Fruit fly (Drosophila melanogaster) whole organism, prepupa: ENCODE results near the gene Iyd.

ENCODE experiments used
- CG11294 ChIP-seq: fragments of 200-800 bp; sonication (Bioruptor generic); IDR thresholded peaks from 2 replicates; pipeline ENCODE4 v1.3.6; 2022; ENCODE audit warnings: missing biosample characterization, missing genetic modification characterization
- CG3032 ChIP-seq: fragments of 200-800 bp; optimal IDR thresholded peaks from 2 replicates; lab custom pipeline; 2019; ENCODE audit warnings: missing biosample characterization, mild to moderate bottlenecking, missing genetic modification characterization, moderate library complexity
- CG32006 ChIP-seq: fragments of 200-800 bp; sonication (Bioruptor generic); optimal IDR thresholded peaks from 3 replicates; lab custom pipeline; 2017; ENCODE audit warnings: missing biosample characterization, mild to moderate bottlenecking, missing genetic modification characterization
- CG6163 ChIP-seq: fragments of 200-800 bp; sonication (Bioruptor generic); IDR thresholded peaks from 3 replicates; pipeline ENCODE4 v1.3.6; 2022; ENCODE audit warnings: missing biosample characterization, missing genetic modification characterization
- fd85E ChIP-seq: fragments of 200-800 bp; sonication (Bioruptor generic); optimal IDR thresholded peaks from 3 replicates; lab custom pipeline; 2016; ENCODE audit warnings: missing biosample characterization, missing genetic modification characterization

- TF ChIP-seq CG11294 (GFP tag; lab: Robert Waterston, UW): no peak
- TF ChIP-seq fd85E (GFP tag; lab: Kevin White, UChicago): no peak
- TF ChIP-seq CG6163 (GFP tag; lab: Robert Waterston, UW): no peak
- no peak for TF ChIP-seq CG3032 (tag; lab: Kevin White, UChicago)
- TF ChIP-seq CG32006 (GFP tag; lab: Kevin White, UChicago): no peak
These were observed 10.2 kb downstream of the Iyd start for dm6 chr3L:11085810-11086209.
